Fruit fly (Drosophila melanogaster): ENCODE data around the gene syd.

DNA sequence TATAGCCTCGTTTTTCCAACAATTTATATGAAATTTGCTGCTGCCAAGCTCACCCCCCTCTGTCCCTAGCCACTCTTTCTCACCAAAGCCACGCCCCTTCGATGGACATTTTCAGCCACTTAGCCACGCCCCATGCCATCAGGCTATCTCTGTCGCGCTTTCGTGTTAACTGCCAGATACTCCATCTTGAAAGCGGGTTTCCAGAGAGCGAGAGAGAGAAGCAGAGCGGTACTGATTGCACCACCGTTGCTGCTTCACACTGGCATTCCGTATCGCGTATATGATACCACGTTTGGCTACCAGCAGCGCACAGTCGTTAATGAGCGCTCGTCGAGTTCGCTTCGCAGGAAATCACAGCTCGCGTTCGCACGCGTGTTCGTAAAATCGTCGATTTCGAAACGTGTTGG, 12.0 kb upstream of the syd start, which contains the start of gene exex:
- TF ChIP-seq CG14655 (GFP tag; optimal IDR thresholded peaks at IDR 0.05) (no peak), D1 (tag; optimal IDR thresholded peaks at IDR 0.05) (peak; percentile 50), CG8159 (tag; optimal IDR thresholded peaks at IDR 0.05) (no peak), fd96Ca (GFP tag; IDR thresholded peaks at IDR 0.05) (no peak), EcR (GFP tag; optimal IDR thresholded peaks at IDR 0.05) (no peak), Snoo (tag; optimal IDR thresholded peaks at IDR 0.05) (no peak), CG13204 (GFP tag; optimal IDR thresholded peaks at IDR 0.05) (no peak), CG10348 (GFP tag; IDR thresholded peaks at IDR 0.05) (no peak), CG9948 (tag; optimal IDR thresholded peaks at IDR 0.05) (no peak), CG17806 (tag; optimal IDR thresholded peaks at IDR 0.05) (no peak)
